Fruit fly (Drosophila melanogaster): Measurements from ENCODE around the gene SPE.

SPE gene

dm6 chr3R:23734573-23735404, 48.7 kb downstream of the SPE start (continued):
- peak; percentile 2 for TF ChIP-seq en (GFP tag; optimal IDR thresholded peaks at IDR 0.05)
- no peak for TF ChIP-seq CG17912 (GFP tag; optimal IDR thresholded peaks at IDR 0.05)
- no peak for TF ChIP-seq CG15479 (GFP tag; optimal IDR thresholded peaks at IDR 0.05)
- TF ChIP-seq ewg (GFP tag; optimal IDR thresholded peaks at IDR 0.05), result no peak
- TF ChIP-seq CG4820 (GFP tag; optimal IDR thresholded peaks at IDR 0.05), result no peak
- TF ChIP-seq CG10147 (GFP tag; optimal IDR thresholded peaks at IDR 0.05), result no peak
- TF ChIP-seq Abd-B (GFP tag; optimal IDR thresholded peaks at IDR 0.05), result no peak
- no peak for TF ChIP-seq Rx (GFP tag; IDR thresholded peaks at IDR 0.05)
- TF ChIP-seq bigmax (GFP tag; optimal IDR thresholded peaks at IDR 0.05), result no peak
- peak; percentile 92 for TF ChIP-seq Blimp-1 (GFP tag; optimal IDR thresholded peaks at IDR 0.05)
- no peak for TF ChIP-seq CG6791 (GFP tag; IDR thresholded peaks at IDR 0.05; ENCODE audit: partially characterized antibody)
- peak; percentile 23; the same call in 1 of the 2 replicates for TF ChIP-seq CG6689 (GFP tag; IDR thresholded peaks at IDR 0.05)
- no peak for TF ChIP-seq Dbx (GFP tag; IDR thresholded peaks at IDR 0.05)
- no peak for TF ChIP-seq ara (GFP tag; IDR thresholded peaks at IDR 0.05)
- 0 out of 2 replicates have a peak, but pooled peaks have one; percentile 24 for TF ChIP-seq CG31441 (GFP tag; IDR thresholded peaks at IDR 0.05)
- no peak for TF ChIP-seq esg (GFP tag; conservative IDR thresholded peaks at IDR 0.05)
- no peak for TF ChIP-seq D19B (GFP tag; optimal IDR thresholded peaks at IDR 0.05)
- no peak for TF ChIP-seq pnt (GFP tag; optimal IDR thresholded peaks at IDR 0.05)
- TF ChIP-seq CG14014 (GFP tag; IDR thresholded peaks at IDR 0.05), result no peak
- peak; percentile 42 for TF ChIP-seq nom (GFP tag; optimal IDR thresholded peaks at IDR 0.05)
- TF ChIP-seq Trl (optimal IDR thresholded peaks at IDR 0.05), result no peak
- TF ChIP-seq Trl (GFP tag; optimal IDR thresholded peaks at IDR 0.05), result no peak
- TF ChIP-seq gce (GFP tag; IDR thresholded peaks at IDR 0.05), result no peak
- TF ChIP-seq NfI (GFP tag; optimal IDR thresholded peaks at IDR 0.05), result no peak
- TF ChIP-seq run (tag; optimal IDR thresholded peaks at IDR 0.05), result no peak
- no peak for TF ChIP-seq CG18011 (GFP tag; optimal IDR thresholded peaks at IDR 0.05)
- TF ChIP-seq CG16779 (GFP tag; IDR thresholded peaks at IDR 0.05), result no peak
- no peak for TF ChIP-seq CG4617 (GFP tag; optimal IDR thresholded peaks at IDR 0.05; ENCODE audit: borderline replicate concordance)
- TF ChIP-seq CG7786 (GFP tag; optimal IDR thresholded peaks at IDR 0.05), result no peak
- TF ChIP-seq CG3726 (GFP tag; IDR thresholded peaks at IDR 0.05), result no peak
- TF ChIP-seq CG11695 (GFP tag; IDR thresholded peaks at IDR 0.05), result peak; percentile 13; the same call in 1 of the 3 replicates
- TF ChIP-seq CG11504 (tag; optimal IDR thresholded peaks at IDR 0.05), result peak; percentile 28
- TF ChIP-seq CG7372 (GFP tag; IDR thresholded peaks at IDR 0.05), result no peak
- no peak for TF ChIP-seq CG34422 (GFP tag; IDR thresholded peaks at IDR 0.05)
- peak; percentile 7 for TF ChIP-seq CG17359 (tag; optimal IDR thresholded peaks at IDR 0.05)
- TF ChIP-seq CG31224 (GFP tag; IDR thresholded peaks at IDR 0.05), result no peak
- TF ChIP-seq scrt (GFP tag; optimal IDR thresholded peaks at IDR 0.05), result no peak
- no peak for TF ChIP-seq peb (GFP tag; IDR thresholded peaks at IDR 0.05)
- no peak for TF ChIP-seq CG11247 (GFP tag; IDR thresholded peaks at IDR 0.05)
- no peak for TF ChIP-seq Stat92E (GFP tag; optimal IDR thresholded peaks at IDR 0.05)
- TF ChIP-seq CG9932 (GFP tag; IDR thresholded peaks at IDR 0.05), result no peak
- no peak for TF ChIP-seq lmd (GFP tag; IDR thresholded peaks at IDR 0.05)
- TF ChIP-seq Sry-β (GFP tag; optimal IDR thresholded peaks at IDR 0.05), result no peak
- TF ChIP-seq gem (tag; optimal IDR thresholded peaks at IDR 0.05), result peak; percentile 52
- TF ChIP-seq CG6683 (GFP tag; optimal IDR thresholded peaks at IDR 0.05), result no peak
- peak; percentile 25 for TF ChIP-seq sqz (GFP tag; optimal IDR thresholded peaks at IDR 0.05)
- TF ChIP-seq CG2129 (GFP tag; IDR thresholded peaks at IDR 0.05; ENCODE audit: partially characterized antibody), result no peak
- no peak for TF ChIP-seq CG10431 (GFP tag; optimal IDR thresholded peaks at IDR 0.05)
- TF ChIP-seq Oli (tag; optimal IDR thresholded peaks at IDR 0.05), result peak; percentile 27
